Worm (Caenorhabditis elegans): ENCODE results near the gene iglr-1.

Gene iglr-1

DNA sequence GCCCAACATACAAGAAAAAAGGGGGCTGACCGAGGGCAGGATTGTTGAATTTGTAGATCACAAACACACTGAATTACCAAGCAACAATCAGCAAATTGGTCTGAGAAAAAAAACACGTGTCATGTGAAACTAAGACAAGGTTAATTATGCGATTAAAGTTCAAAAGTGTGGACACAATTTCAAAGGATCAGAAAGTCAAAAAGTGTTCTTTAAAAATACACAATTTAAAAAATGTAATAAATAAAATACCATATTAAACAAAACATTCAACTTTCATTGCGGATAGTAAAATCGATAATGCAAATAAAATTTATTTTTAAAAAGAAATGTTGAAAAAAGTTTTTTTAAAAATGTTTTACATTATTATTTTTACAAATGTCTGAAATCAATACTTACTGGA lies 7.9 kb upstream of the iglr-1 start, which contains the start of gene cutl-3:
Gene cutl-3 (minus strand): TSS at position 101 of the 400 bp plus-strand sequence.
- TF ChIP-seq C16A3.4 (tag; optimal IDR thresholded peaks at IDR 0.05) (no peak), fkh-8 (tag; optimal IDR thresholded peaks at IDR 0.05) (no peak), hlh-17 (GFP tag; optimal IDR thresholded peaks at IDR 0.05; ENCODE audit: borderline replicate concordance) (no peak), unc-30 (tag; optimal IDR thresholded peaks at IDR 0.05) (no peak), pqm-1 (tag; optimal IDR thresholded peaks at IDR 0.05) (no peak), F16B12.6 (tag; optimal IDR thresholded peaks at IDR 0.05) (no peak), mab-9 (GFP tag; IDR thresholded peaks at IDR 0.05) (no peak), isw-1 (GFP tag; IDR thresholded peaks at IDR 0.05) (no peak), lsy-2 (tag; optimal IDR thresholded peaks at IDR 0.05) (no peak), skn-1 (tag; optimal IDR thresholded peaks at IDR 0.05) (no peak), nhr-237 (tag; optimal IDR thresholded peaks at IDR 0.05) (no peak), unc-130 (tag; optimal IDR thresholded peaks at IDR 0.05) (no peak), zip-4 (GFP tag; optimal IDR thresholded peaks at IDR 0.05) (no peak), fkh-10 (GFP tag; optimal IDR thresholded peaks at IDR 0.05) (no peak)

DNA sequence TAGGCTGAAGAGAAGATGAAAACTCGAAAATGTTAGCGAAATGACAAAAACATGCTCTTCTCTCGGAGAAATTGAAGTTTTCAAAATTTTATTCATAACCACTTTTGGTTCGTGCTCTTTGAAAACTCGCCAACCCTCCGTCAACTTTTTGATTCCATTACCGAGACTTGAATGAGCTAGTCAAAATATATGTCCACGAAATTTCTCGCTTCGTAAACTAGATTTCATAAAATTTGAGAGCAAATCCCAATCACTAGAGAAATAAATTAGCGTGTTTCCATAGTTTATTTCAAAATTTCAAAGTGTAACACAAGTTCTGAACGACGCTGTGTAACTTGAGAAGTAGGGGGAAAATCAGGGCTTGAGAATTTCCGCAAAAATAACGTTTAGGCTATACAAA lies 2.6 kb upstream of the iglr-1 start:
- peak; percentile 8 for TF ChIP-seq fkh-10 (GFP tag; optimal IDR thresholded peaks at IDR 0.05)
- peak; percentile 14 for TF ChIP-seq nhr-85 (tag)
- TF ChIP-seq unc-62 (GFP tag; optimal IDR thresholded peaks at IDR 0.05), result no peak

DNA sequence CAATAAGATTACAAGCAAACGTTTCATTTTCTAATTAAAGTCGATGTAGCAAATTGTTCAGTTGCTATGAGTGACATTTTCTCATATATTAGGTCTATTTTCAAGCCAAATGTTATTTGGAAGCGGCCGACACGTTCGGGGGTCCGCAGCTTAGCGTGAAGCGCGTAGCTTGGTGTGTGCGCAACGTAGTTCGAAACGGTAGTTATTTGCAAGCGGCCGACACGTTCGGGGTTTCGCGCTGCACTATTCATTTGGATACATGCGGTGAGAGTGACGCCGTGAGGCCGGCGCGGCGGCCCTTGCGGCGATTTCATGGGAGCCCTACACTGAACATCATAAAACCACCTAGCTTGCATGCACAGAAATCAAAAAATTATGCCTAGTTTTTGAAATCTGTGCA lies 3.0 kb downstream of the iglr-1 start:
- TF ChIP-seq nhr-47 (tag; optimal IDR thresholded peaks at IDR 0.05), result no peak
- TF ChIP-seq nhr-19 (GFP tag; conservative IDR thresholded peaks at IDR 0.05), result no peak
- TF ChIP-seq rnt-1 (tag; optimal IDR thresholded peaks at IDR 0.05), result peak; percentile 17
- TF ChIP-seq nhr-85 (tag), result peak; percentile 26
- TF ChIP-seq Y116A8C.19 (tag; optimal IDR thresholded peaks at IDR 0.05; ENCODE audit: borderline replicate concordance), result no peak
- TF ChIP-seq xbp-1 (tag; optimal IDR thresholded peaks at IDR 0.05), result no peak
- TF ChIP-seq unc-30 (tag; optimal IDR thresholded peaks at IDR 0.05), result no peak
- no peak for TF ChIP-seq nhr-71 (tag; optimal IDR thresholded peaks at IDR 0.05)
- peak; percentile 83 for TF ChIP-seq snpc-4 (tag; optimal IDR thresholded peaks at IDR 0.05)

ce11 chrX:14983274-14983673 lies 7.9 kb downstream of the iglr-1 start, which contains the start of gene rbg-1:
Gene rbg-1, plus strand, starts transcription at chrX:14983533.
- peak in 2 of 3 experiments; percentile 39 to 77 for TF ChIP-seq ceh-82 (tag; optimal IDR thresholded peaks at IDR 0.05)
- peak; percentile 60 for TF ChIP-seq lin-15B (tag; optimal IDR thresholded peaks at IDR 0.05)
- peak; percentile 5 for TF ChIP-seq ama-1 (optimal IDR thresholded peaks at IDR 0.05)
- TF ChIP-seq nhr-28 (tag; optimal IDR thresholded peaks at IDR 0.05), result no peak
- peak; percentile 84 for TF ChIP-seq xbp-1 (tag; optimal IDR thresholded peaks at IDR 0.05)
- no peak for TF ChIP-seq nhr-12 (tag; optimal IDR thresholded peaks at IDR 0.05)
- no peak for TF ChIP-seq vab-15 (tag; optimal IDR thresholded peaks at IDR 0.05)
- TF ChIP-seq egl-27 (tag; optimal IDR thresholded peaks at IDR 0.05), result no peak
- TF ChIP-seq unc-98 (GFP tag; IDR thresholded peaks at IDR 0.05), result no peak
- TF ChIP-seq aly-2 (tag; optimal IDR thresholded peaks at IDR 0.05), result no peak
- TF ChIP-seq mdl-1 (tag; optimal IDR thresholded peaks at IDR 0.05), result peak in 1 of 2 experiments; percentile 80
- TF ChIP-seq pag-3 (tag; optimal IDR thresholded peaks at IDR 0.05; ENCODE audit: borderline replicate concordance, insufficient read depth), result no peak
- peak; percentile 8 for TF ChIP-seq fos-1 (tag; optimal IDR thresholded peaks at IDR 0.05)
- no peak for TF ChIP-seq C04F5.9 (tag; optimal IDR thresholded peaks at IDR 0.05)
- TF ChIP-seq nhr-77 (tag; optimal IDR thresholded peaks at IDR 0.05), result no peak
- TF ChIP-seq snpc-4 (tag; optimal IDR thresholded peaks at IDR 0.05), result peak; percentile 64
- TF ChIP-seq Y116A8C.19 (tag; optimal IDR thresholded peaks at IDR 0.05; ENCODE audit: borderline replicate concordance), result no peak
- TF ChIP-seq irx-1 (tag; optimal IDR thresholded peaks at IDR 0.05), result no peak
- TF ChIP-seq sox-4 (tag; optimal IDR thresholded peaks at IDR 0.05), result no peak
- TF ChIP-seq zag-1 (tag; optimal IDR thresholded peaks at IDR 0.05), result no peak
- peak; percentile 54 for TF ChIP-seq skn-1 (tag; optimal IDR thresholded peaks at IDR 0.05)
- no peak for TF ChIP-seq mab-9 (GFP tag; IDR thresholded peaks at IDR 0.05)
- TF ChIP-seq egl-13 (tag; optimal IDR thresholded peaks at IDR 0.05), result no peak
- TF ChIP-seq ceh-63 (GFP tag; optimal IDR thresholded peaks at IDR 0.05), result no peak
- TF ChIP-seq lin-14 (GFP tag; optimal IDR thresholded peaks at IDR 0.05), result peak; percentile 91
- no peak for TF ChIP-seq nhr-237 (tag; optimal IDR thresholded peaks at IDR 0.05)
- no peak for TF ChIP-seq ceh-8 (GFP tag; optimal IDR thresholded peaks at IDR 0.05)
- TF ChIP-seq tbx-2 (tag; optimal IDR thresholded peaks at IDR 0.05), result peak; percentile 61
- no peak for TF ChIP-seq ceh-88 (GFP tag; IDR thresholded peaks at IDR 0.05)
- TF ChIP-seq mef-2 (tag; optimal IDR thresholded peaks at IDR 0.05), result peak; percentile 10
- TF ChIP-seq elt-3 (tag; optimal IDR thresholded peaks at IDR 0.05), result peak in 2 of 6 experiments; percentile 41 to 55
- TF ChIP-seq F16B12.6 (tag; optimal IDR thresholded peaks at IDR 0.05), result no peak

All from whole organism, L1 larva.